Fruit fly (Drosophila melanogaster): ENCODE results near the gene CG9154.
A peak's percentile ranks its signal among the peaks of the same experiment; 100 is the strongest.

Gene CG9154

dm6 chr2L:6078757-6079351 is 8.4 kb upstream of the CG9154 start (continued):
- TF ChIP-seq CG18262 (tag; optimal IDR thresholded peaks at IDR 0.05) (peak; percentile 5), emc (GFP tag; optimal IDR thresholded peaks at IDR 0.05) (no peak), Adf1 (GFP tag; IDR thresholded peaks at IDR 0.05) (no peak), CG31441 (GFP tag; IDR thresholded peaks at IDR 0.05) (no peak), CG11085 (GFP tag; IDR thresholded peaks at IDR 0.05) (no peak), oc (tag; optimal IDR thresholded peaks at IDR 0.05) (peak; percentile 70), CG6791 (GFP tag; IDR thresholded peaks at IDR 0.05; ENCODE audit: partially characterized antibody) (peak; percentile 52; the same call in 1 of the 3 replicates), CG3163 (GFP tag; optimal IDR thresholded peaks at IDR 0.05) (peak; percentile 3), CG15479 (GFP tag; optimal IDR thresholded peaks at IDR 0.05) (peak; percentile 100), CG13424 (tag; optimal IDR thresholded peaks at IDR 0.05) (no peak), CG2199 (GFP tag; IDR thresholded peaks at IDR 0.05) (peak; percentile 88), stc (GFP tag; IDR thresholded peaks at IDR 0.05) (no peak), CG6654 (GFP tag; optimal IDR thresholded peaks at IDR 0.05) (no peak), CG15269 (tag; optimal IDR thresholded peaks at IDR 0.05) (no peak), D (optimal IDR thresholded peaks at IDR 0.05) (peak; percentile 50), D (GFP tag; optimal IDR thresholded peaks at IDR 0.05) (peak; percentile 11), chn (GFP tag; optimal IDR thresholded peaks at IDR 0.05) (peak; percentile 69), inv (GFP tag; IDR thresholded peaks at IDR 0.05; ENCODE audit: partially characterized antibody) (no peak), tin (GFP tag; optimal IDR thresholded peaks at IDR 0.05) (no peak), ash1 (GFP tag; optimal IDR thresholded peaks at IDR 0.05) (no peak), CG3847 (GFP tag; IDR thresholded peaks at IDR 0.05) (no peak), Max (GFP tag; optimal IDR thresholded peaks at IDR 0.05) (peak; percentile 84), disco-r (GFP tag; optimal IDR thresholded peaks at IDR 0.05) (no peak), Ada2b (GFP tag; IDR thresholded peaks at IDR 0.05) (no peak), Mes4 (GFP tag; optimal IDR thresholded peaks at IDR 0.05) (no peak), Tbp (GFP tag; optimal IDR thresholded peaks at IDR 0.05) (peak; percentile 57), CG17829 (tag; optimal IDR thresholded peaks at IDR 0.05) (peak; percentile 46), scrt (GFP tag; optimal IDR thresholded peaks at IDR 0.05) (no peak), Trl (optimal IDR thresholded peaks at IDR 0.05) (peak; percentile 10 to 83), Trl (GFP tag; optimal IDR thresholded peaks at IDR 0.05) (no peak), CG2875 (GFP tag; optimal IDR thresholded peaks at IDR 0.05) (peak; percentile 11), Asciz (GFP tag; optimal IDR thresholded peaks at IDR 0.05) (no peak), tx (GFP tag; optimal IDR thresholded peaks at IDR 0.05) (no peak), E2f2 (GFP tag; IDR thresholded peaks at IDR 0.05) (no peak), zen (tag; optimal IDR thresholded peaks at IDR 0.05) (peak; percentile 82), chm (GFP tag; IDR thresholded peaks at IDR 0.05) (peak; percentile 41; the same call in 1 of the 2 replicates), CG7987 (GFP tag; optimal IDR thresholded peaks at IDR 0.05) (peak; percentile 69), abd-A (tag; optimal IDR thresholded peaks at IDR 0.05) (peak; percentile 55), Ets65A (GFP tag) (peak; percentile 29), ac (GFP tag; optimal IDR thresholded peaks at IDR 0.05) (peak; percentile 34), chinmo (GFP tag; IDR thresholded peaks at IDR 0.05; ENCODE audit: partially characterized antibody) (0 out of 4 replicates have a peak, but pooled peaks have one; percentile 23), CG10462 (GFP tag; optimal IDR thresholded peaks at IDR 0.05) (no peak), CG10321 (GFP tag; IDR thresholded peaks at IDR 0.05) (no peak), gsb-n (tag; optimal IDR thresholded peaks at IDR 0.05) (peak; percentile 14), CG12219 (GFP tag; optimal IDR thresholded peaks at IDR 0.05) (no peak), Abd-B (GFP tag; optimal IDR thresholded peaks at IDR 0.05) (no peak), Fer2 (tag; optimal IDR thresholded peaks at IDR 0.05) (no peak), sc (optimal IDR thresholded peaks at IDR 0.05) (no peak), sc (GFP tag; optimal IDR thresholded peaks at IDR 0.05) (no peak), CG1024 (GFP tag; IDR thresholded peaks at IDR 0.05) (no peak), CG14667 (GFP tag; IDR thresholded peaks at IDR 0.05) (no peak)
